Fruit fly (Drosophila melanogaster) whole organism, prepupa: ENCODE measurements around the gene Cad88C.
A peak's percentile ranks its signal among the peaks of the same experiment; 100 is the strongest.

ENCODE experiments used
- CG10669 ChIP-seq: fragments of 200-800 bp; sonication (Bioruptor generic); optimal IDR thresholded peaks from 3 replicates; lab custom pipeline; 2018; ENCODE audit warnings: missing biosample characterization, mild to moderate bottlenecking, missing genetic modification characterization, moderate library complexity
- CG11762 ChIP-seq: fragments of 200-800 bp; sonication (Bioruptor generic); optimal IDR thresholded peaks from 3 replicates; lab custom pipeline; 2016; ENCODE audit warnings: missing biosample characterization, missing genetic modification characterization; ENCODE audit not compliant: insufficient read depth
- CG11902 ChIP-seq: fragments of 200-800 bp; sonication (Bioruptor generic); optimal IDR thresholded peaks from 3 replicates; lab custom pipeline; 2016; ENCODE audit warnings: missing biosample characterization, missing genetic modification characterization
- CG16779 ChIP-seq: fragments of 200-800 bp; sonication (Bioruptor generic); optimal IDR thresholded peaks from 3 replicates; lab custom pipeline; 2017; ENCODE audit warnings: missing biosample characterization, mild to moderate bottlenecking, missing genetic modification characterization
- CG3032 ChIP-seq: fragments of 200-800 bp; optimal IDR thresholded peaks from 2 replicates; lab custom pipeline; 2019; ENCODE audit warnings: missing biosample characterization, mild to moderate bottlenecking, missing genetic modification characterization, moderate library complexity
- CG31627 ChIP-seq: fragments of 200-800 bp; sonication (Bioruptor generic); optimal IDR thresholded peaks from 3 replicates; lab custom pipeline; 2016; ENCODE audit warnings: missing biosample characterization, missing genetic modification characterization
- CG32006 ChIP-seq: fragments of 200-800 bp; sonication (Bioruptor generic); optimal IDR thresholded peaks from 3 replicates; lab custom pipeline; 2017; ENCODE audit warnings: missing biosample characterization, mild to moderate bottlenecking, missing genetic modification characterization
- CG34406 ChIP-seq: fragments of 200-800 bp; sonication (Bioruptor generic); optimal IDR thresholded peaks from 3 replicates; lab custom pipeline; 2016; ENCODE audit warnings: missing biosample characterization, missing genetic modification characterization
- CG4318 ChIP-seq: fragments of 200-800 bp; sonication (Bioruptor generic); optimal IDR thresholded peaks from 3 replicates; lab custom pipeline; 2017; ENCODE audit warnings: missing biosample characterization, mild to moderate bottlenecking, missing genetic modification characterization
- CG6276 ChIP-seq: fragments of 200-800 bp; sonication (Bioruptor generic); optimal IDR thresholded peaks from 2 replicates; lab custom pipeline; 2017; ENCODE audit warnings: missing biosample characterization, mild to moderate bottlenecking, missing genetic modification characterization
- CG6854 ChIP-seq: fragments of 200-800 bp; sonication (Bioruptor generic); optimal IDR thresholded peaks from 2 replicates; lab custom pipeline; 2017; ENCODE audit warnings: missing biosample characterization, mild to moderate bottlenecking, missing genetic modification characterization
- CG7368 ChIP-seq: fragments of 200-800 bp; sonication (Bioruptor generic); optimal IDR thresholded peaks from 3 replicates; lab custom pipeline; 2016; ENCODE audit warnings: missing biosample characterization, missing genetic modification characterization
- CG8119 ChIP-seq: fragments of 200-800 bp; sonication (Bioruptor generic); IDR thresholded peaks from 3 replicates; pipeline ENCODE4 v1.3.6; 2022; ENCODE audit warnings: missing biosample characterization, missing genetic modification characterization
- CG8632 ChIP-seq: fragments of 200-800 bp; sonication (Bioruptor generic); optimal IDR thresholded peaks from 3 replicates; lab custom pipeline; 2016; ENCODE audit warnings: missing biosample characterization, missing genetic modification characterization
- CG9139 ChIP-seq: fragments of 200-800 bp; sonication (Bioruptor generic); optimal IDR thresholded peaks from 3 replicates; lab custom pipeline; 2017; ENCODE audit warnings: missing biosample characterization, mild to moderate bottlenecking, missing genetic modification characterization
- Eip75B ChIP-seq: fragments of 200-800 bp; sonication (Bioruptor generic); optimal IDR thresholded peaks from 3 replicates; lab custom pipeline; 2016; ENCODE audit warnings: missing biosample characterization, missing genetic modification characterization
- Eip78C ChIP-seq: fragments of 200-800 bp; sonication (Bioruptor generic); peaks from one replicate; lab custom pipeline; 2016; ENCODE audit warnings: missing biosample characterization, missing genetic modification characterization
- Eip93F ChIP-seq: fragments of 200-800 bp; sonication (Bioruptor generic); optimal IDR thresholded peaks from 2 replicates; lab custom pipeline; 2016; ENCODE audit warnings: missing biosample characterization, mild to moderate bottlenecking, missing genetic modification characterization
- Ets96B ChIP-seq: fragments of 200-800 bp; optimal IDR thresholded peaks from 2 replicates; lab custom pipeline; 2019; ENCODE audit warnings: missing biosample characterization, mild to moderate bottlenecking, missing genetic modification characterization, moderate library complexity
- Gug ChIP-seq: fragments of 200-800 bp; sonication (Bioruptor generic); IDR thresholded peaks from 2 replicates; pipeline ENCODE4 v1.3.6; 2022; ENCODE audit warnings: missing biosample characterization, missing genetic modification characterization
- Hr38 ChIP-seq: sonication (Bioruptor generic); optimal IDR thresholded peaks from 2 replicates; lab custom pipeline; 2016; ENCODE audit warnings: missing biosample characterization, missing genetic modification characterization
- Hr39 ChIP-seq: fragments of 200-800 bp; sonication (Bioruptor generic); optimal IDR thresholded peaks from 2 replicates; lab custom pipeline; 2016; ENCODE audit warnings: missing biosample characterization, missing genetic modification characterization
- Hr4 ChIP-seq: fragments of 200-800 bp; sonication (Bioruptor generic); optimal IDR thresholded peaks from 3 replicates; lab custom pipeline; 2016; ENCODE audit warnings: missing biosample characterization, missing genetic modification characterization
- Lpt ChIP-seq: fragments of 200-800 bp; sonication (Bioruptor generic); optimal IDR thresholded peaks from 3 replicates; lab custom pipeline; 2016; ENCODE audit warnings: missing biosample characterization, missing genetic modification characterization
- Met ChIP-seq: fragments of 200-800 bp; sonication (Bioruptor generic); optimal IDR thresholded peaks from 3 replicates; lab custom pipeline; 2016; ENCODE audit warnings: missing biosample characterization, missing genetic modification characterization
- OdsH ChIP-seq: fragments of 200-800 bp; sonication (Bioruptor generic); optimal IDR thresholded peaks from 3 replicates; lab custom pipeline; 2016; ENCODE audit warnings: missing biosample characterization, missing genetic modification characterization
- Smox ChIP-seq: fragments of 200-800 bp; sonication (Bioruptor generic); optimal IDR thresholded peaks from 3 replicates; lab custom pipeline; 2016; ENCODE audit warnings: missing biosample characterization, missing genetic modification characterization
- Sox102F ChIP-seq: fragments of 200-800 bp; sonication (Bioruptor generic); optimal IDR thresholded peaks from 2 replicates; lab custom pipeline; 2016; ENCODE audit warnings: missing biosample characterization, mild to moderate bottlenecking, missing genetic modification characterization
- Sox14 ChIP-seq: fragments of 200-800 bp; sonication (Bioruptor generic); optimal IDR thresholded peaks from 3 replicates; lab custom pipeline; 2016; ENCODE audit warnings: missing biosample characterization, missing genetic modification characterization
- Sox15 ChIP-seq: fragments of 200-800 bp; sonication (Bioruptor generic); optimal IDR thresholded peaks from 3 replicates; lab custom pipeline; 2016; ENCODE audit warnings: missing biosample characterization, missing genetic modification characterization
- achi ChIP-seq: fragments of 200-800 bp; sonication (Bioruptor generic); optimal IDR thresholded peaks from 3 replicates; lab custom pipeline; 2016; ENCODE audit warnings: missing biosample characterization, missing genetic modification characterization
- dac ChIP-seq: fragments of 200-800 bp; sonication (Bioruptor generic); optimal IDR thresholded peaks from 2 replicates; lab custom pipeline; 2017; ENCODE audit warnings: missing biosample characterization, mild to moderate bottlenecking, missing genetic modification characterization
- dsx ChIP-seq: fragments of 200-800 bp; optimal IDR thresholded peaks from 3 replicates; lab custom pipeline; 2019; ENCODE audit warnings: missing biosample characterization, mild to moderate bottlenecking, missing genetic modification characterization, moderate library complexity; ENCODE audit not compliant: poor library complexity, severe bottlenecking
- eg ChIP-seq: fragments of 200-800 bp; sonication (Bioruptor generic); IDR thresholded peaks from 3 replicates; pipeline ENCODE4 v1.3.6; 2022; ENCODE audit warnings: missing biosample characterization, missing genetic modification characterization
- esn ChIP-seq: fragments of 200-800 bp; sonication (Bioruptor generic); optimal IDR thresholded peaks from 2 replicates; lab custom pipeline; 2016; ENCODE audit warnings: missing biosample characterization, mild to moderate bottlenecking, missing genetic modification characterization, moderate library complexity
- fd85E ChIP-seq: fragments of 200-800 bp; sonication (Bioruptor generic); optimal IDR thresholded peaks from 3 replicates; lab custom pipeline; 2016; ENCODE audit warnings: missing biosample characterization, missing genetic modification characterization
- fkh ChIP-seq: fragments of 200-800 bp; sonication (Bioruptor generic); optimal IDR thresholded peaks from 3 replicates; lab custom pipeline; 2017; ENCODE audit warnings: missing biosample characterization, mild to moderate bottlenecking, missing genetic modification characterization, moderate library complexity
- lz ChIP-seq: fragments of 200-800 bp; sonication (Bioruptor generic); optimal IDR thresholded peaks from 3 replicates; lab custom pipeline; 2016; ENCODE audit warnings: missing biosample characterization, missing genetic modification characterization
- pdm3 ChIP-seq: fragments of 200-800 bp; sonication (Bioruptor generic); optimal IDR thresholded peaks from 3 replicates; lab custom pipeline; 2016; ENCODE audit warnings: missing biosample characterization, missing genetic modification characterization
- salr ChIP-seq, 2 experiments: fragments of 200-800 bp; sonication (Bioruptor generic); optimal IDR thresholded peaks; 3 replicates each; lab custom pipeline; 2016 to 2018; ENCODE audit warnings: missing biosample characterization in 2 of 2, missing genetic modification characterization in 2 of 2, mild to moderate bottlenecking in 1 of 2
- spab ChIP-seq: fragments of 200-800 bp; sonication (Bioruptor generic); optimal IDR thresholded peaks from 2 replicates; lab custom pipeline; 2017; ENCODE audit warnings: missing biosample characterization, mild to moderate bottlenecking, missing genetic modification characterization, missing genetic modification reagents
- ss ChIP-seq, 2 experiments: fragments of 200-800 bp; sonication (Bioruptor generic); optimal IDR thresholded peaks; 2 replicates in 1 of 2; 3 replicates in 1 of 2; lab custom pipeline; 2017 to 2018; ENCODE audit warnings: mild to moderate bottlenecking in 2 of 2, missing biosample characterization in 2 of 2, missing genetic modification characterization in 2 of 2, moderate library complexity in 1 of 2
- svp ChIP-seq: fragments of 200-800 bp; sonication (Bioruptor generic); peaks from one replicate; lab custom pipeline; 2016; ENCODE audit warnings: missing biosample characterization, missing genetic modification characterization
- topi ChIP-seq: fragments of 200-800 bp; sonication (Bioruptor generic); optimal IDR thresholded peaks from 3 replicates; lab custom pipeline; 2016; ENCODE audit warnings: missing biosample characterization, missing genetic modification characterization
- vri ChIP-seq: fragments of 200-800 bp; sonication (Bioruptor generic); optimal IDR thresholded peaks from 3 replicates; lab custom pipeline; 2016; ENCODE audit warnings: missing biosample characterization, mild to moderate bottlenecking, missing genetic modification characterization

The Cad88C gene

DNA sequence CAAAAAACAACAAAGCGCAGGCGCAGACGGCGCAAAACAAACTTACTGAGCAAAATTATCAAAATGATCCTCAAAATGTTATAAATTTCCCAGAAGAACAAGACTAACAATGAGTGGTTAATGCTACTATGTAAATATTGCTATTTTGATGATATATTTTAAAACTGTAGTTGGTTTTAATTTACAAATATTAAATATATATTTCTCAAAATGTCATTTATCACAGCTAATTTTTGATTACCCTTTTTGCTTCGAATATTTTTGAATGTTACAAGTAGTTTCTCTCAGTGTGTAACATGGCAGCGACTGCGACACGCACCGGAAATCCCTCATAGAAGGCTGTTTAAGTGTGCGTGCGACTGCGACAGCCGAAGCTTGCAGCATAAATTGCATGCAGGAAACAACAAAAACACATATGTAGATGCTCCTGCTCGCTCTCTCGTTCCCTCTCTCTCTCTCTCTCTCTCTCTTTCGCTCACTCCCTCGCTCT is 32.3 kb upstream of the Cad88C start (continued):
- TF ChIP-seq CG7368 (GFP tag; lab: Kevin White, UChicago) (no peak), CG3032 (tag; lab: Kevin White, UChicago) (peak; percentile 66), esn (GFP tag; lab: Kevin White, UChicago) (no peak), salr (GFP tag; optimal IDR thresholded peaks at IDR 0.05; lab: Kevin White, UChicago) (peak in 1 of 2 experiments; percentile 21), vri (GFP tag; lab: Kevin White, UChicago) (no peak), CG8119 (GFP tag; lab: Robert Waterston, UW) (peak; percentile 55; the same call in 1 of the 3 replicates), Sox15 (GFP tag; lab: Kevin White, UChicago) (no peak), CG31627 (GFP tag; lab: Kevin White, UChicago) (no peak), Met (GFP tag; lab: Kevin White, UChicago) (no peak), Eip78C (GFP tag; lab: Kevin White, UChicago) (peak; percentile 79), spab (GFP tag; lab: Kevin White, UChicago) (peak; percentile 48), achi (peak; percentile 44), Hr4 (peak; percentile 34), Eip93F (GFP tag; lab: Kevin White, UChicago) (no peak), Hr38 (no peak), dac (GFP tag; lab: Kevin White, UChicago) (no peak), pdm3 (GFP tag; lab: Kevin White, UChicago) (peak; percentile 40), Gug (GFP tag; lab: Robert Waterston, UW) (peak; percentile 35; the same call in 1 of the 2 replicates), CG11762 (GFP tag; lab: Kevin White, UChicago) (peak; percentile 35), CG4318 (GFP tag; lab: Kevin White, UChicago) (no peak), Lpt (GFP tag; lab: Kevin White, UChicago) (no peak), CG10669 (peak; percentile 54), svp (GFP tag; lab: Kevin White, UChicago) (peak; percentile 9), Ets96B (peak; percentile 61), OdsH (peak; percentile 36), eg (peak; percentile 66), fkh (GFP tag; lab: Kevin White, UChicago) (no peak), CG9139 (GFP tag; lab: Kevin White, UChicago) (no peak), topi (GFP tag; lab: Kevin White, UChicago) (peak; percentile 8), Sox14 (GFP tag; lab: Kevin White, UChicago) (no peak), dsx (GFP tag; lab: Kevin White, UChicago) (peak; percentile 42), Eip75B (GFP tag; lab: Kevin White, UChicago) (peak; percentile 25), fd85E (GFP tag; lab: Kevin White, UChicago) (no peak)

DNA sequence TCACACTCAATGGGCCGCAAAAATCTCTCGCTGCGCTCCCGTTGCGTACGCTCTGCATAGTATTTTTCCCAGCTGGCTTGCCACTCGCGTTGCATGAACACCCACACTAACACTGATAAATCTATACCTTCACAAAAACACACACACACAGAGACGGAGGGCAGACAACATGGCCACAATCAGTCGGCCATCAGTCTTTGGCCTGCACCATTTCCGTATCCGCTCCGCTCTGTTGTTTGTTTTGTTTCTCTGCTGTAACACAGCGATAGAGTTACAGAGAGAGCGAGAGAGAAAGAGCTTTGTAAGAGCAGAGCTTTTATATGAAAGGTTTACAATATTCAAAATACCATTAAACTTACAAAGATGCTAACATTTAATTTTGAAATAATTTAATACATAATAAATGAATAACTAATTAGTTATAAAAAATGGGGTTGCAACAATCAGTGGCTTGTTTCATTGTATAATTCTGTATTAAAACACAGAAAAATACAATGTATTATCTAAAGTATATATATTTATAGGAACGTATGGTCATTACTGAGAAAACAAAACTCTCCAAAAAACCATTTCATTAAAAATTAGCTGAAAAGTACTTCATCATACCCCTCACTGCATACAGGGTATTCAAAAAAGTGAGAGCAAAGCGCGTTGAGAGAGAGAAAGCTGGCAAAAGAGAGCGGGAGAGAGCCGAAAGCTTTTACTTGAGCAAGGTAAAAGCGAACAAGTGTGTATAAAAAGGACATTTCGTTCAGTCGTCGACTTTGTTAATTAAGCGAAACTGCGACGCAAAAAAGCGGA is 21.2 kb upstream of the Cad88C start, which contains the start of gene CG14853:
TSS of gene CG14853 (plus strand) at position 751 of the 801 bp plus-strand sequence.
- TF ChIP-seq Sox102F (GFP tag; lab: Kevin White, UChicago) (peak; percentile 19), CG3032 (tag; lab: Kevin White, UChicago) (peak; percentile 54), CG4318 (GFP tag; lab: Kevin White, UChicago) (peak; percentile 37), ss (GFP tag; optimal IDR thresholded peaks at IDR 0.05; lab: Kevin White, UChicago) (peak in 1 of 2 experiments; percentile 60), Lpt (GFP tag; lab: Kevin White, UChicago) (no peak), Met (GFP tag; lab: Kevin White, UChicago) (peak; percentile 22), Hr39 (GFP tag; lab: Kevin White, UChicago) (peak; percentile 18), CG10669 (peak; percentile 3), CG11762 (GFP tag; lab: Kevin White, UChicago) (no peak), fd85E (GFP tag; lab: Kevin White, UChicago) (no peak), CG16779 (tag; lab: Kevin White, UChicago) (peak; percentile 3), CG8632 (GFP tag; lab: Kevin White, UChicago) (peak; percentile 47), Eip78C (GFP tag; lab: Kevin White, UChicago) (peak; percentile 79), Ets96B (peak; percentile 67), Smox (peak; percentile 39), lz (GFP tag; lab: Kevin White, UChicago) (no peak), Eip93F (GFP tag; lab: Kevin White, UChicago) (no peak), salr (GFP tag; optimal IDR thresholded peaks at IDR 0.05; lab: Kevin White, UChicago) (peak; percentile 5 to 53), CG6276 (GFP tag; lab: Kevin White, UChicago) (peak; percentile 31), Eip75B (GFP tag; lab: Kevin White, UChicago) (peak; percentile 9), CG8119 (GFP tag; lab: Robert Waterston, UW) (peak; percentile 79), CG32006 (peak; percentile 78), CG34406 (GFP tag; lab: Kevin White, UChicago) (peak; percentile 68), fkh (GFP tag; lab: Kevin White, UChicago) (peak; percentile 63), Hr38 (no peak), CG11902 (GFP tag; lab: Kevin White, UChicago) (no peak), esn (GFP tag; lab: Kevin White, UChicago) (peak; percentile 51), Sox15 (GFP tag; lab: Kevin White, UChicago) (peak; percentile 46), CG6854 (GFP tag; lab: Kevin White, UChicago) (no peak)
